Worm (Caenorhabditis elegans): ENCODE measurements around the gene atp-5.

atp-5 gene

DNA sequence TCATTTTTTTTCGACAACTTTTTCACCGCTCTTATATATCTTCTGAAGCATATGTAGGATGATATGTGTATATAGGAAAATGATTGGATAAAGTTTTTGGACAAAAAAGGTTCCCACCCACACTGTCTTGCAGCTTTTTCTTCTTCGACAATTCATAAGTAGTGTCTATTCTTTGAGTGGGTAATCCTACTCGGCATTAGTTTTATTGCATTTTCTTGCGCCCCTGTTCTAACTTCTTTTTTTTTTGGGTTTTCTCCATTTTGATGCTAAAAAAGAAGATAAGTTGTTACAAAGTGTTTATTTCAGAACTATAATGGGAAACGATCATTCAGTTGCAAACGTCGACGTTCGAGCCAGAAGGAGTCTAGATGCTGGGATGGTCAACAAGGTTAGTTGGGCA lies 10.6 kb upstream of the atp-5 start, which contains the start of gene glb-3:
TSS of gene glb-3 (plus strand) at position 301 of the 400 bp plus-strand sequence.
- TF ChIP-seq T22C8.4 (GFP tag; IDR thresholded peaks at IDR 0.05), result no peak
- TF ChIP-seq cog-1 (tag; optimal IDR thresholded peaks at IDR 0.05), result no peak
- no peak for TF ChIP-seq ztf-23 (GFP tag; IDR thresholded peaks at IDR 0.05)
- no peak for TF ChIP-seq ztf-29 (GFP tag; IDR thresholded peaks at IDR 0.05)
- no peak for TF ChIP-seq tab-1 (GFP tag; IDR thresholded peaks at IDR 0.05)
- no peak for TF ChIP-seq ref-1 (GFP tag; conservative IDR thresholded peaks at IDR 0.05)
- no peak for TF ChIP-seq flt-1 (GFP tag; IDR thresholded peaks at IDR 0.05)
- TF ChIP-seq med-1 (GFP tag; optimal IDR thresholded peaks at IDR 0.05; ENCODE audit: insufficient read depth), result no peak
- no peak for TF ChIP-seq klf-2 (GFP tag; conservative IDR thresholded peaks at IDR 0.05)

DNA sequence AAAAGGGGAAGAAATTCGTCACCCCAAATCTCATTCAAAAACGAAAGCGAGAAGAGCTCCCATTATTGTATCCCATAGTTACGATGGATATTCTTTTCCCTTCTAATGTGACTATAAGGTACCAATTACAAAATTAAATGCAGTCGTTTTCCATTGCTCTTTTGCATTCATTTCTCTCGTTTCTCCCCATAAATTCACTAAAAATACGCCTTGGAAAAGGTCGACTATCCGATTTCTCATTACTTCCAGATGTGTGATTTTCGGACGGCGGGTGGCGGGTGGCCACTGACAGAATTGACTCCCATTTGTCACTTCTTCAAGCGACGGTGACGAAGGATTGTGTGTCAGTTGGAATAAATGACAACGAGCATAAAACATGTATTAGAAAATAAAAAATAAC lies 9.8 kb upstream of the atp-5 start:
- TF ChIP-seq ref-1 (GFP tag; conservative IDR thresholded peaks at IDR 0.05) (no peak), cog-1 (tag; optimal IDR thresholded peaks at IDR 0.05) (no peak)

DNA sequence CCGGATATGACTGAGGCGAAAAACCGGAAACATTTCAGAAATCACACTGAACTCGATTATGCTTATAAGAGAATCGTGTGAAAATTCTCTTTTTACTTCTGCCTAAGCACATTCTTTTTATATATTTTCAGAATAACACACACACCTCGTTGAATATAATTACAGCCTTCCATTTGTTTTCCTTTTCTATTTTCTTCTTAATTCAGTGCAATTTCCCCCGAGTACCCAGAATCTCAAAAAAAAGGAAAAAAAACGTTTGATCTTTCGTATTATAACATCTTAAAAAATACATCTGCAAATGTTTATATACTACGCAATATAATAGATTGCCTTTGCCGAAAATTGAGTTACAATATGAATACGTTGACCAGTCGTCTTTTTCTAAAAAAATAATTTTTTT lies 8.1 kb upstream of the atp-5 start:
- no peak for TF ChIP-seq klf-2 (GFP tag; conservative IDR thresholded peaks at IDR 0.05)
- TF ChIP-seq ztf-23 (GFP tag; IDR thresholded peaks at IDR 0.05), result no peak
- no peak for TF ChIP-seq T22C8.4 (GFP tag; IDR thresholded peaks at IDR 0.05)
- TF ChIP-seq tab-1 (GFP tag; IDR thresholded peaks at IDR 0.05), result no peak
- TF ChIP-seq ztf-29 (GFP tag; IDR thresholded peaks at IDR 0.05), result no peak
- no peak for TF ChIP-seq med-1 (GFP tag; optimal IDR thresholded peaks at IDR 0.05; ENCODE audit: insufficient read depth)
- TF ChIP-seq ref-1 (GFP tag; conservative IDR thresholded peaks at IDR 0.05), result no peak
- TF ChIP-seq cog-1 (tag; optimal IDR thresholded peaks at IDR 0.05), result no peak
- no peak for TF ChIP-seq flt-1 (GFP tag; IDR thresholded peaks at IDR 0.05)

DNA sequence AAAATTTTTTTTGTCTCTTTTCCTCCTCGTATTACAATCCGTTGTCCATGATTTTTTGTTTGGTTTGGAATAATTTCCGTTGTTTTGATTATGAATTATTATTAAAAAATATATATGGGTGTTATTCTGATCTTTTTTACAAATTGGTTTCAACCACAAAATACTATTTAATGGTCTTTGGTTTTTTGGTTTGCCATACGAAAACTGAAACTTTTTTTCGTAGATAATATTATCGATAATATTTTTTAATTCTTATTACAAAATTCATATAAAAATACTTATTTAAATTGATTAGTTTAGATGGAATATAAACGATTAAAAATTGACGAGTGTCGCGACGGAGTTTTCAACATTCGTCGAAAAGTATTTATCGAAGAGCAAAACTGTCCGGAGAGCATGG lies 3.5 kb upstream of the atp-5 start, which contains the start of gene jmjd-5:
TSS of gene jmjd-5 (plus strand) at position 301 of the 400 bp plus-strand sequence.
- TF ChIP-seq ref-1 (GFP tag; conservative IDR thresholded peaks at IDR 0.05) (no peak), flt-1 (GFP tag; IDR thresholded peaks at IDR 0.05) (no peak), T22C8.4 (GFP tag; IDR thresholded peaks at IDR 0.05) (no peak), ztf-23 (GFP tag; IDR thresholded peaks at IDR 0.05) (no peak), klf-2 (GFP tag; conservative IDR thresholded peaks at IDR 0.05) (no peak), ztf-29 (GFP tag; IDR thresholded peaks at IDR 0.05) (no peak), tab-1 (GFP tag; IDR thresholded peaks at IDR 0.05) (no peak), cog-1 (tag; optimal IDR thresholded peaks at IDR 0.05) (no peak), med-1 (GFP tag; optimal IDR thresholded peaks at IDR 0.05; ENCODE audit: insufficient read depth) (no peak)

DNA sequence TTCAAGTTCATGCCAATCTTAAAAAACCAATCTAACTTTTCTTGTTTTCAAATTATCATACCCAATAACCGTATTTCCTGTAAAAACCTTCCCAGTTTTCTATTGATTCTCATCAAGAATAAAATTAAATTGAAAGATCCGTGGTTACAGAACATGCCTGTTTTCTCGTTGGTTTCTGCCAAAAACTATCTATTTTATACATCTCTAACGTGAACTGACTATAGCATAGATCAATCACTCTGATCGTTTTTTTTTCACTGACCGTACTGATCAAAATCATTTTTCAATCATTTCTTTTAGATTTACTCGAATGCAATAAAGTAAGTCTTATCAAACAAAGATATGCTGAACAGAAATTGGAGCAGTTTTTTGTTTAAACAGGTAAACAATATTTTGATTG lies 1.3 kb upstream of the atp-5 start, which contains the start of gene C06H2.2:
TSS of gene C06H2.2 (plus strand) at position 301 of the 400 bp plus-strand sequence.
- no peak for TF ChIP-seq ztf-23 (GFP tag; IDR thresholded peaks at IDR 0.05)
- TF ChIP-seq cog-1 (tag; optimal IDR thresholded peaks at IDR 0.05), result no peak

DNA sequence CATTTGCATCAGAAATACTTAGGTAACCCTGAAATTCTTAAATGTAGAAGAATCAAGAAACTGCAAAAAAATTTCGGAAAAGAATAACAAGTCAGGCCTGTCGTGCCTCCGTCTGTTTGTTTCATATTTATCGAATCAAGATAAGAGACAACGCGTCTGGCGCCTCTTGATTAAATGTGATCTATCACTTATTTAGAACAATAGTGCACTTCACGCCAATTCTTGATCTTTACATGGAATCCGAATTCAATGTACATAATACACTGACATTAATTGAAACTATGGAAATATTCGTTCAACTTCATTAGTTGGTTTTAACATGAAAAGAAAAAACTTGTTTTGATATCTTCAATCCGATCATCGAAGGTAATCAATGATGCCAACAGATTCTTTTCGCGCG lies 1.2 kb downstream of the atp-5 start, which contains the start of gene mboa-2:
TSS of gene mboa-2 (minus strand) at position 28 of the 400 bp plus-strand sequence.
- TF ChIP-seq ref-1 (GFP tag; conservative IDR thresholded peaks at IDR 0.05) (no peak), med-1 (GFP tag; optimal IDR thresholded peaks at IDR 0.05; ENCODE audit: insufficient read depth) (no peak), cog-1 (tag; optimal IDR thresholded peaks at IDR 0.05) (no peak), tab-1 (GFP tag; IDR thresholded peaks at IDR 0.05) (no peak), klf-2 (GFP tag; conservative IDR thresholded peaks at IDR 0.05) (no peak), ztf-29 (GFP tag; IDR thresholded peaks at IDR 0.05) (no peak), T22C8.4 (GFP tag; IDR thresholded peaks at IDR 0.05) (no peak), ztf-23 (GFP tag; IDR thresholded peaks at IDR 0.05) (no peak), flt-1 (GFP tag; IDR thresholded peaks at IDR 0.05) (no peak)

DNA sequence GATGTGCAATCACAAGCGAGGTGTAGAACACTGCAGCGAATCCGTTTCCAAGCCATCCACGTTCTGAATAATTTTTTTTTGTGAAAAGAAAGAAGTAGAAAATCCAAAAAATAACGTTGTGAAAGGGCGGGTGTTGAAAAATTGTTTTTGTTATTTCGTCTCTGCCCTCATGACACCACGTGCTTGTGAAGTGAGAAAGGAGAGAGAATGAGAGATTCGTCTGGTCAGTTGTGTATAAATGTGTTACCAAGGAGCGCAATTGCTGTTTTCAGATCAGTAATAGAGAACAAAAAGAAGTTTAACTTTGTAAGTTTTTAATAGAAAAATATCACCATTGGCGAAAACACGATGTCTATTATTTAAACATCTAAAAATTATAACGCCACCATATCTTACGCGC lies 2.4 kb downstream of the atp-5 start:
- TF ChIP-seq ztf-23 (GFP tag; IDR thresholded peaks at IDR 0.05), result no peak
- no peak for TF ChIP-seq flt-1 (GFP tag; IDR thresholded peaks at IDR 0.05)
- no peak for TF ChIP-seq med-1 (GFP tag; optimal IDR thresholded peaks at IDR 0.05; ENCODE audit: insufficient read depth)
- TF ChIP-seq ztf-29 (GFP tag; IDR thresholded peaks at IDR 0.05), result no peak
- TF ChIP-seq cog-1 (tag; optimal IDR thresholded peaks at IDR 0.05), result no peak
- TF ChIP-seq klf-2 (GFP tag; conservative IDR thresholded peaks at IDR 0.05), result no peak
- no peak for TF ChIP-seq T22C8.4 (GFP tag; IDR thresholded peaks at IDR 0.05)
- no peak for TF ChIP-seq ref-1 (GFP tag; conservative IDR thresholded peaks at IDR 0.05)
- no peak for TF ChIP-seq tab-1 (GFP tag; IDR thresholded peaks at IDR 0.05)

DNA sequence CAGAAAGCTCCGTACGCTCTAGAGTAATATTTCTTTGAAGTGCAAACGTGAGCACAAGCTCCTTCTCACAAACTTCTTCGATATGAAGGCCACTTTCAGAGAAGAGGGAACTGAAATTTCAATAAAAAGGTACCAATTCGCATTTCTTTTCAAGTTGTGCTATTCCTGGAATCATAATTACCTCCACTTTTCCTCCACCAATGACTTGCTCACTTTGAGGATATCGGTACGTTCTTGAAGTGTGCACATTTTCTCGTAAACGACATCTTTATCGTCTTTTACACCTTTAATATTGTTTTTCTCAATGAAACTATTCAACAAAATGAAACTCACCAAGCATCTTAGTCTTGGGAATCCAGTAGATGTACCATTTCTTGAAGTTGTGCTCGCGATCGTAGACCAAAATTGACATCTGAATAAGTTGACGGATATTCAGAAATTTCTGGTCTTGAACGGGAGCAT lies 4.3 kb downstream of the atp-5 start, which contains the start of gene scb-1:
TSS of gene scb-1 (minus strand) at position 412 of the 462 bp plus-strand sequence.
- TF ChIP-seq cog-1 (tag; optimal IDR thresholded peaks at IDR 0.05) (no peak), med-1 (GFP tag; optimal IDR thresholded peaks at IDR 0.05; ENCODE audit: insufficient read depth) (no peak), klf-2 (GFP tag; conservative IDR thresholded peaks at IDR 0.05) (no peak), ztf-29 (GFP tag; IDR thresholded peaks at IDR 0.05) (no peak), ref-1 (GFP tag; conservative IDR thresholded peaks at IDR 0.05) (no peak), tab-1 (GFP tag; IDR thresholded peaks at IDR 0.05) (no peak), T22C8.4 (GFP tag; IDR thresholded peaks at IDR 0.05) (no peak), flt-1 (GFP tag; IDR thresholded peaks at IDR 0.05) (no peak), ztf-23 (GFP tag; IDR thresholded peaks at IDR 0.05) (no peak)

DNA sequence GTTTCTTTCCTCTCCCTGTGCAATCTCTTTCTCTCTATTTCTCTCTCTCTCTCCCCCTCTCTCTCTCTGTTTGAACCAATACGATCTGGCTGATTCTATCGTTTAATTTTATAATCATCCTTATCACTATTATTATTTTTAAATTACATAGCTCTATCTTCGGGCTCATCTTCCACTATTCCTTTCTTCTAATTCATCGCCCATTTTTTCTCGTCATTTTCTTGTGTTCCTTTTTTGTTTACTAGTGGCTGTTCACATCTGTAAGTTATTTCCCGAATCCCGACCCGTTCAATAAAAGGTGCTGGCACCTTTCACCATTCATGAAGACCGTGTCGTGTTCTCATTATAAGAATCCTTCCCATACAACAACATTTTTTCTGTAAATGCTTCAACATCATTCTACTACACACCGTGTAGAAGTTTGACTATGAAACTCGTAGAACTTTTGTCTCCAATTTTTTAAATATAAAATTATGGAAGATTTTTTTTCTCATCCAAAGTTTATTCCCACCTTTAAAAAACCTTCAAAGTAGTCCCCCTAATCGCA lies 5.4 kb downstream of the atp-5 start:
- TF ChIP-seq cog-1 (tag; optimal IDR thresholded peaks at IDR 0.05), result no peak

DNA sequence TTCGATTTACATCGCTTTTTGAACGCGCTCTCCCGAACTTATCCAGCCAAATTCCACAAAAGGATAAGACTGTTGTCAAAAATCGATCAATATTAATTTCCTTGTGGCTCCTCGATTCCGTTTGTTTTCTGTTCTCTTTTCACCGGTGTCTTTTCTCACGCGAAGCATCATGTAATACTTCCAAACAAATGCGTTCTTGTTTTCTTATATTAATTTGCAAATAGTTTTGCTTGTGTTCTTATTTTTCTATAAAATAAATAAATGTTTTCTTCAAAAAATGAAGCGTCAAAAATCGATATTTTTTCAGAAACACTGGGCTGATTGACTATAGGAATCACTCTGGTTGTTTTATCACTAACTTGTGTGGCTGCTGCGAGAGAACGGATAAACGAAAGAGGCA lies 10.1 kb downstream of the atp-5 start, which contains the start of gene math-33:
TSS of gene math-33 (plus strand) at position 301 of the 400 bp plus-strand sequence.
- TF ChIP-seq ztf-23 (GFP tag; IDR thresholded peaks at IDR 0.05), result no peak
- no peak for TF ChIP-seq cog-1 (tag; optimal IDR thresholded peaks at IDR 0.05)
- TF ChIP-seq med-1 (GFP tag; optimal IDR thresholded peaks at IDR 0.05; ENCODE audit: insufficient read depth), result no peak
- TF ChIP-seq tab-1 (GFP tag; IDR thresholded peaks at IDR 0.05), result no peak
- TF ChIP-seq ref-1 (GFP tag; conservative IDR thresholded peaks at IDR 0.05), result no peak
- TF ChIP-seq klf-2 (GFP tag; conservative IDR thresholded peaks at IDR 0.05), result no peak
- TF ChIP-seq flt-1 (GFP tag; IDR thresholded peaks at IDR 0.05), result no peak

Measured in whole organism, midembryonic.